Worm (Caenorhabditis elegans): ENCODE measurements around the gene Y38F1A.2.
A peak's percentile ranks its signal among the peaks of the same experiment; 100 is the strongest.

Y38F1A.2 gene

DNA sequence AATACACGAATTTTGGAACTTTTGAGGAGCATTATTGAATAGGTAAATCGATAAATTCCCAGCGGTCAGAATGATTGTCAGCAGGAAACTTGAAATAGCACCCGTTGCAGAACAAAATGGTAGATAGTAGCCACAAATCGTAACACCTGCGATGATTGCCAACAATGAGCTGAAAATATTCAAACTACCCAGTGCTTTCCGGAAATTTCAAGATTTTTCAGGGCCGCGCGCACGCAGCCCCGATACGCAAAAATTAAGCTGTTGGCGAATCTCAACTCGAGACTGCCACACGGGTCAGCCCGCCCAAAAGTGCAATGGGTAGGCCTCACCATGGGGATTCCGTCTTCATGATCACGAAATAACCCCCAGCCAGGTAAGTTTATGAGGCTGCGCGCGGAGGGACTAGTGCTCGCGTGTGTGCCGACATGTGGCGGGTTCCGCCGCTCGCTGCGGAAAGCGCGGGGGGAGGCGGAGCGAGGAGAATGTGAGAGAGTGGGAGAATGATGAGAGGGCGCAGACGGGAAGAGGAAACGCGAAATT is 10.1 kb upstream of the Y38F1A.2 start:
- TF ChIP-seq nhr-25 (tag; optimal IDR thresholded peaks at IDR 0.05) (peak; percentile 95), pqm-1 (tag; optimal IDR thresholded peaks at IDR 0.05) (peak; percentile 88), snpc-4 (tag; optimal IDR thresholded peaks at IDR 0.05) (peak; percentile 100), fos-1 (tag; optimal IDR thresholded peaks at IDR 0.05) (peak; percentile 17), lin-39 (tag; optimal IDR thresholded peaks at IDR 0.05) (peak; percentile 95), aly-2 (tag; optimal IDR thresholded peaks at IDR 0.05) (peak; percentile 94), ztf-11 (tag; optimal IDR thresholded peaks at IDR 0.05) (no peak), lsy-12 (tag; optimal IDR thresholded peaks at IDR 0.05) (peak; percentile 91), pha-4 (tag; optimal IDR thresholded peaks at IDR 0.05) (peak; percentile 87), ceh-16 (tag; optimal IDR thresholded peaks at IDR 0.05) (peak; percentile 23), nhr-12 (tag; optimal IDR thresholded peaks at IDR 0.05) (no peak), eor-1 (tag; optimal IDR thresholded peaks at IDR 0.05) (no peak), nhr-67 (tag; optimal IDR thresholded peaks at IDR 0.05) (no peak), ceh-9 (tag; optimal IDR thresholded peaks at IDR 0.05) (no peak), nhr-43 (tag; optimal IDR thresholded peaks at IDR 0.05; ENCODE audit: poor library complexity, severe bottlenecking) (peak; percentile 96), tbx-2 (tag; optimal IDR thresholded peaks at IDR 0.05) (peak; percentile 94), ama-1 (optimal IDR thresholded peaks at IDR 0.05) (peak; percentile 100), ztf-4 (tag; optimal IDR thresholded peaks at IDR 0.05) (peak; percentile 41), nhr-77 (tag; optimal IDR thresholded peaks at IDR 0.05) (peak; percentile 86), lin-15B (tag; optimal IDR thresholded peaks at IDR 0.05) (peak; percentile 72), fkh-10 (GFP tag; optimal IDR thresholded peaks at IDR 0.05) (no peak), skn-1 (tag; optimal IDR thresholded peaks at IDR 0.05) (peak; percentile 75), ceh-82 (tag; optimal IDR thresholded peaks at IDR 0.05) (peak; percentile 89), sea-2 (GFP tag; optimal IDR thresholded peaks at IDR 0.05) (no peak), ZK546.5 (tag; optimal IDR thresholded peaks at IDR 0.05) (no peak), mdl-1 (tag; optimal IDR thresholded peaks at IDR 0.05) (peak; percentile 20), daf-12 (tag; optimal IDR thresholded peaks at IDR 0.05) (peak; percentile 16), ceh-28 (tag; optimal IDR thresholded peaks at IDR 0.05) (peak; percentile 86), elt-1 (tag; optimal IDR thresholded peaks at IDR 0.05) (no peak), nhr-237 (tag; optimal IDR thresholded peaks at IDR 0.05) (no peak), hmg-11 (tag; optimal IDR thresholded peaks at IDR 0.05) (peak; percentile 96), jun-1 (tag; optimal IDR thresholded peaks at IDR 0.05) (peak; percentile 95), unc-62 (GFP tag; optimal IDR thresholded peaks at IDR 0.05) (peak; percentile 50), R02D3.7 (tag; optimal IDR thresholded peaks at IDR 0.05) (peak; percentile 81), mml-1 (tag; optimal IDR thresholded peaks at IDR 0.05) (no peak), nhr-23 (tag; optimal IDR thresholded peaks at IDR 0.05) (peak; percentile 88), elt-2 (tag; optimal IDR thresholded peaks at IDR 0.05) (peak; percentile 87), nhr-28 (tag; optimal IDR thresholded peaks at IDR 0.05) (peak; percentile 78), nhr-11 (tag; optimal IDR thresholded peaks at IDR 0.05) (peak; percentile 21), egl-27 (tag; optimal IDR thresholded peaks at IDR 0.05) (no peak), zag-1 (tag; optimal IDR thresholded peaks at IDR 0.05) (peak; percentile 52), elt-3 (tag; optimal IDR thresholded peaks at IDR 0.05) (peak; percentile 45 to 96 (median 85)), egl-5 (tag; optimal IDR thresholded peaks at IDR 0.05) (peak; percentile 39), fkh-2 (tag; optimal IDR thresholded peaks at IDR 0.05) (peak; percentile 51), nfya-1 (tag; optimal IDR thresholded peaks at IDR 0.05; ENCODE audit: insufficient read depth) (peak; percentile 88), nhr-76 (tag; optimal IDR thresholded peaks at IDR 0.05) (peak; percentile 56), unc-39 (tag; optimal IDR thresholded peaks at IDR 0.05) (no peak)

Measured in whole organism, L3 larva.